Fruit fly (Drosophila melanogaster) whole organism, embryonic: Measurements from ENCODE around the gene CCDC53.

Experiments used
- Antp ChIP-seq: fragments of 200-800 bp; sonication (Bioruptor generic); optimal IDR thresholded peaks from 3 replicates; lab custom pipeline; 2016; ENCODE audit warnings: missing biosample characterization, missing genetic modification characterization
- Asciz ChIP-seq: fragments of 200-800 bp; sonication (Bioruptor generic); optimal IDR thresholded peaks from 2 replicates; lab custom pipeline; 2017; ENCODE audit warnings: missing biosample characterization, mild to moderate bottlenecking, missing genetic modification characterization, missing genetic modification reagents
- B-H2 ChIP-seq: fragments of 200-800 bp; sonication (Bioruptor generic); optimal IDR thresholded peaks from 2 replicates; lab custom pipeline; 2018; ENCODE audit warnings: missing biosample characterization, mild to moderate bottlenecking, missing genetic modification characterization
- Bteb2 ChIP-seq: fragments of 200-800 bp; sonication (Bioruptor generic); optimal IDR thresholded peaks from 2 replicates; lab custom pipeline; 2016; ENCODE audit warnings: missing biosample characterization, missing genetic modification characterization
- C15 ChIP-seq: fragments of 200-800 bp; sonication (Bioruptor generic); IDR thresholded peaks from 3 replicates; pipeline ENCODE4 v1.3.6; 2022; ENCODE audit warnings: missing biosample characterization, missing genetic modification characterization
- CG10321 ChIP-seq: fragments of 200-800 bp; sonication (Bioruptor generic); IDR thresholded peaks from 2 replicates; pipeline ENCODE4 v1.3.6; 2022; ENCODE audit warnings: missing biosample characterization, missing genetic modification characterization
- CG10543 ChIP-seq: fragments of 200-800 bp; sonication (Bioruptor generic); optimal IDR thresholded peaks from 3 replicates; lab custom pipeline; 2017; ENCODE audit warnings: missing biosample characterization, mild to moderate bottlenecking, missing genetic modification characterization, moderate library complexity
- CG13123 ChIP-seq: fragments of 200-800 bp; sonication (Bioruptor generic); optimal IDR thresholded peaks from 2 replicates; lab custom pipeline; 2016; ENCODE audit warnings: missing biosample characterization, missing genetic modification characterization
- CG13624 ChIP-seq: fragments of 200-800 bp; sonication (Bioruptor generic); optimal IDR thresholded peaks from 2 replicates; lab custom pipeline; 2016; ENCODE audit warnings: missing biosample characterization, missing genetic modification characterization
- CG13775 ChIP-seq: fragments of 200-800 bp; sonication (Bioruptor generic); optimal IDR thresholded peaks from 3 replicates; lab custom pipeline; 2017; ENCODE audit warnings: missing biosample characterization, mild to moderate bottlenecking, missing genetic modification characterization
- CG14050 ChIP-seq: fragments of 200-800 bp; sonication (Bioruptor generic); IDR thresholded peaks from 3 replicates; pipeline ENCODE4 v1.3.6; 2022; ENCODE audit warnings: missing biosample characterization, missing genetic modification characterization
- CG14710 ChIP-seq: fragments of 200-800 bp; sonication (Bioruptor generic); optimal IDR thresholded peaks from 3 replicates; lab custom pipeline; 2019; ENCODE audit warnings: missing biosample characterization, mild to moderate bottlenecking, missing genetic modification characterization, moderate library complexity
- CG15696 ChIP-seq: fragments of 200-800 bp; sonication (Bioruptor generic); optimal IDR thresholded peaks from 2 replicates; lab custom pipeline; 2019; ENCODE audit warnings: missing biosample characterization, mild to moderate bottlenecking, missing genetic modification characterization, moderate library complexity
- CG17385 ChIP-seq: fragments of 200-800 bp; sonication (Bioruptor generic); optimal IDR thresholded peaks from 3 replicates; lab custom pipeline; 2018; ENCODE audit warnings: missing biosample characterization, mild to moderate bottlenecking, missing genetic modification characterization
- CG17829 ChIP-seq: fragments of 200-800 bp; optimal IDR thresholded peaks from 2 replicates; lab custom pipeline; 2019; ENCODE audit warnings: missing biosample characterization, mild to moderate bottlenecking, missing genetic modification characterization, moderate library complexity
- CG1792 ChIP-seq: fragments of 200-800 bp; sonication (Bioruptor generic); optimal IDR thresholded peaks from 2 replicates; lab custom pipeline; 2016; ENCODE audit warnings: missing biosample characterization, missing genetic modification characterization
- CG2202 ChIP-seq: fragments of 200-800 bp; sonication (Bioruptor generic); optimal IDR thresholded peaks from 2 replicates; lab custom pipeline; 2018; ENCODE audit warnings: missing biosample characterization, mild to moderate bottlenecking, missing genetic modification characterization
- CG2712 ChIP-seq: fragments of 200-800 bp; optimal IDR thresholded peaks from 3 replicates; lab custom pipeline; 2019; ENCODE audit warnings: missing biosample characterization, mild to moderate bottlenecking, missing genetic modification characterization, moderate library complexity
- CG8281 ChIP-seq: fragments of 200-800 bp; sonication (Bioruptor generic); optimal IDR thresholded peaks from 2 replicates; lab custom pipeline; 2018; ENCODE audit warnings: missing biosample characterization, mild to moderate bottlenecking, missing genetic modification characterization, moderate library complexity
- CG9609 ChIP-seq: fragments of 200-800 bp; sonication (Bioruptor generic); optimal IDR thresholded peaks from 3 replicates; lab custom pipeline; 2016; ENCODE audit warnings: missing biosample characterization, missing genetic modification characterization
- Dip2 ChIP-seq: fragments of 200-800 bp; sonication (Bioruptor generic); IDR thresholded peaks from 2 replicates; pipeline ENCODE4 v1.3.6; 2022; ENCODE audit warnings: missing biosample characterization, missing genetic modification characterization
- Dip3 ChIP-seq: fragments of 200-800 bp; sonication (Bioruptor generic); optimal IDR thresholded peaks from 3 replicates; lab custom pipeline; 2016; ENCODE audit warnings: missing biosample characterization, missing genetic modification characterization
- Drgx ChIP-seq: fragments of 200-800 bp; sonication (Bioruptor generic); IDR thresholded peaks from 2 replicates; pipeline ENCODE4 v1.3.6; 2022; ENCODE audit warnings: missing biosample characterization, missing genetic modification characterization
- E2f1 ChIP-seq: fragments of 200-800 bp; sonication (Bioruptor generic); IDR thresholded peaks from 2 replicates; pipeline ENCODE4 v1.3.6; 2022; ENCODE audit warnings: missing biosample characterization, missing genetic modification characterization
- Ets65A ChIP-seq: fragments of 200-800 bp; sonication (Bioruptor generic); peaks from one replicate; lab custom pipeline; 2016; ENCODE audit warnings: missing biosample characterization, missing genetic modification characterization
- Fer2 ChIP-seq: fragments of 200-800 bp; sonication (Bioruptor generic); optimal IDR thresholded peaks from 2 replicates; lab custom pipeline; 2018; ENCODE audit warnings: missing biosample characterization, mild to moderate bottlenecking, missing genetic modification characterization, moderate library complexity
- MTF-1 ChIP-seq: fragments of 200-800 bp; sonication (Bioruptor generic); optimal IDR thresholded peaks from 2 replicates; lab custom pipeline; 2018; ENCODE audit warnings: missing biosample characterization, mild to moderate bottlenecking, missing genetic modification characterization, borderline replicate concordance
- Sox102F ChIP-seq: fragments of 200-800 bp; sonication (Bioruptor generic); optimal IDR thresholded peaks from 2 replicates; lab custom pipeline; 2018; ENCODE audit warnings: missing biosample characterization, mild to moderate bottlenecking, missing genetic modification characterization, moderate library complexity
- Trl ChIP-seq, 3 experiments: fragments of >200 bp in 2 of 3; fragments of 200-800 bp in 1 of 3; sonication (Bioruptor generic) in 1 of 3; optimal IDR thresholded peaks; 2 replicates in 1 of 3; 3 replicates in 2 of 3; lab custom pipeline; 2016 to 2017; ENCODE audit warnings: missing biosample characterization in 1 of 3, missing genetic modification characterization in 1 of 3
- ac ChIP-seq: fragments of 200-800 bp; sonication (Bioruptor generic); optimal IDR thresholded peaks from 3 replicates; lab custom pipeline; 2017; ENCODE audit warnings: missing biosample characterization, mild to moderate bottlenecking, missing genetic modification characterization
- amos ChIP-seq: fragments of 200-800 bp; sonication (Bioruptor generic); IDR thresholded peaks from 2 replicates; pipeline ENCODE4 v1.3.6; 2022; ENCODE audit warnings: missing biosample characterization, missing genetic modification characterization; ENCODE audit not compliant: partially characterized antibody
- ash1 ChIP-seq: fragments of 200-800 bp; sonication (Bioruptor generic); optimal IDR thresholded peaks from 2 replicates; lab custom pipeline; 2018; ENCODE audit warnings: missing biosample characterization, mild to moderate bottlenecking, missing genetic modification characterization
- bcd ChIP-seq: fragments of 200-800 bp; sonication (Bioruptor generic); optimal IDR thresholded peaks from 2 replicates; lab custom pipeline; 2017; ENCODE audit warnings: missing biosample characterization, mild to moderate bottlenecking, missing genetic modification characterization
- bowl ChIP-seq: fragments of 200-800 bp; sonication (Bioruptor generic); IDR thresholded peaks from 2 replicates; pipeline ENCODE4 v1.3.6; 2022; ENCODE audit warnings: missing biosample characterization, missing genetic modification characterization
- br ChIP-seq: fragments of >200 bp; optimal IDR thresholded peaks from 2 replicates; lab custom pipeline; 2017
- btn ChIP-seq: fragments of 200-800 bp; sonication (Bioruptor generic); optimal IDR thresholded peaks from 2 replicates; lab custom pipeline; 2016; ENCODE audit warnings: missing biosample characterization, missing genetic modification characterization
- cad ChIP-seq: fragments of >200 bp; optimal IDR thresholded peaks from 2 replicates; lab custom pipeline; 2017; ENCODE audit warnings: missing biosample characterization, missing genetic modification characterization
- crol ChIP-seq: fragments of 200-800 bp; sonication (Bioruptor generic); IDR thresholded peaks from 2 replicates; pipeline ENCODE4 v1.3.6; 2022; ENCODE audit warnings: missing biosample characterization, missing genetic modification characterization
- dan ChIP-seq: fragments of 200-800 bp; sonication (Bioruptor generic); IDR thresholded peaks from 2 replicates; pipeline ENCODE4 v1.3.6; 2022; ENCODE audit warnings: missing biosample characterization, missing genetic modification characterization
- esg ChIP-seq: fragments of 200-800 bp; sonication (Bioruptor generic); conservative IDR thresholded peaks from 2 replicates; pipeline ENCODE4 v1.3.6; 2022; ENCODE audit warnings: missing biosample characterization, missing genetic modification characterization
- eve ChIP-seq, 2 experiments: fragments of >200 bp; optimal IDR thresholded peaks; 2 replicates each; lab custom pipeline; 2017; ENCODE audit warnings: missing biosample characterization in 2 of 2, missing genetic modification characterization in 2 of 2
- gem ChIP-seq: fragments of 200-800 bp; sonication (Bioruptor generic); optimal IDR thresholded peaks from 2 replicates; lab custom pipeline; 2019; ENCODE audit warnings: missing biosample characterization, mild to moderate bottlenecking, missing genetic modification characterization, moderate library complexity
- ham ChIP-seq: fragments of 200-800 bp; sonication (Bioruptor generic); IDR thresholded peaks from 2 replicates; pipeline ENCODE4 v1.3.6; 2022; ENCODE audit warnings: missing biosample characterization, missing genetic modification characterization
- hkb ChIP-seq, 2 experiments: fragments of 200-800 bp in 1 of 2; fragments of >200 bp in 1 of 2; sonication (Bioruptor generic) in 1 of 2; IDR thresholded peaks in 1 of 2; optimal IDR thresholded peaks in 1 of 2; 2 replicates each; pipeline versions ENCODE4 v1.3.6 to Lab custom; 2017 to 2022; ENCODE audit warnings: missing biosample characterization in 1 of 2, missing genetic modification characterization in 1 of 2
- mld ChIP-seq: fragments of 200-800 bp; sonication (Bioruptor generic); IDR thresholded peaks from 3 replicates; pipeline ENCODE4 v1.3.6; 2022; ENCODE audit warnings: missing biosample characterization, missing genetic modification characterization; ENCODE audit not compliant: partially characterized antibody
- oc ChIP-seq: fragments of 200-800 bp; sonication (Bioruptor generic); optimal IDR thresholded peaks from 2 replicates; lab custom pipeline; 2018; ENCODE audit warnings: missing biosample characterization, mild to moderate bottlenecking, missing genetic modification characterization, moderate library complexity
- run ChIP-seq: fragments of 200-800 bp; sonication (Bioruptor generic); optimal IDR thresholded peaks from 3 replicates; lab custom pipeline; 2018; ENCODE audit warnings: missing biosample characterization, mild to moderate bottlenecking, missing genetic modification characterization
- seq ChIP-seq: fragments of 200-800 bp; sonication (Bioruptor generic); IDR thresholded peaks from 2 replicates; pipeline ENCODE4 v1.3.6; 2022; ENCODE audit warnings: missing biosample characterization, missing genetic modification characterization
- unc-4 ChIP-seq: fragments of 200-800 bp; sonication (Bioruptor generic); IDR thresholded peaks from 2 replicates; pipeline ENCODE4 v1.3.6; 2022; ENCODE audit warnings: missing biosample characterization, missing genetic modification characterization; ENCODE audit not compliant: partially characterized antibody
- zen ChIP-seq: fragments of 200-800 bp; sonication (Bioruptor generic); optimal IDR thresholded peaks from 3 replicates; lab custom pipeline; 2018; ENCODE audit warnings: missing biosample characterization, mild to moderate bottlenecking, missing genetic modification characterization, moderate library complexity

Gene CCDC53

dm6 chr2L:7993062-7993685, 47.7 kb upstream of the CCDC53 start (continued):
- TF ChIP-seq C15 (GFP tag; lab: Robert Waterston, UW) = no peak
- no peak for TF ChIP-seq hkb (optimal IDR thresholded peaks at IDR 0.05; lab: Kevin White, UChicago)
- no peak for TF ChIP-seq hkb (GFP tag; IDR thresholded peaks at IDR 0.05; lab: Robert Waterston, UW)
- no peak for TF ChIP-seq bcd (GFP tag; lab: Kevin White, UChicago)
- no peak for TF ChIP-seq CG13775
- no peak for TF ChIP-seq ac (GFP tag; lab: Kevin White, UChicago)
- TF ChIP-seq CG1792 = no peak
- TF ChIP-seq CG13123 = no peak
- TF ChIP-seq btn (GFP tag; lab: Kevin White, UChicago) = no peak
- TF ChIP-seq Dip3 (GFP tag; lab: Kevin White, UChicago) = no peak
- TF ChIP-seq CG17385 (GFP tag; lab: Kevin White, UChicago) = no peak
- TF ChIP-seq unc-4 (GFP tag; lab: Robert Waterston, UW) = no peak
- TF ChIP-seq ash1 (GFP tag; lab: Kevin White, UChicago) = no peak
- TF ChIP-seq mld = 0 out of 3 replicates have a peak, but pooled peaks have one; percentile 11
- no peak for TF ChIP-seq CG9609 (GFP tag; lab: Kevin White, UChicago)
- peak in 1 of 2 experiments; percentile 21 for TF ChIP-seq Trl (optimal IDR thresholded peaks at IDR 0.05; lab: Kevin White, UChicago)
- TF ChIP-seq Trl (GFP tag; optimal IDR thresholded peaks at IDR 0.05; lab: Kevin White, UChicago) = no peak
- TF ChIP-seq CG10543 (GFP tag; lab: Kevin White, UChicago) = peak; percentile 60
- TF ChIP-seq Dip2 (GFP tag; lab: Robert Waterston, UW) = no peak
- TF ChIP-seq bowl (GFP tag; lab: Robert Waterston, UW) = no peak
- peak; percentile 79 for TF ChIP-seq crol (GFP tag; lab: Robert Waterston, UW)
- TF ChIP-seq eve (GFP tag; optimal IDR thresholded peaks at IDR 0.05; lab: Kevin White, UChicago) = peak in 1 of 2 experiments; percentile 45
- no peak for TF ChIP-seq CG14710 (tag; lab: Kevin White, UChicago)
- TF ChIP-seq CG13624 (GFP tag; lab: Kevin White, UChicago) = no peak
- no peak for TF ChIP-seq br (lab: Kevin White, UChicago)
- TF ChIP-seq dan (GFP tag; lab: Robert Waterston, UW) = no peak
- no peak for TF ChIP-seq CG15696 (tag; lab: Kevin White, UChicago)
- TF ChIP-seq CG8281 = no peak
- TF ChIP-seq Asciz (GFP tag; lab: Kevin White, UChicago) = no peak
- TF ChIP-seq zen (tag; lab: Kevin White, UChicago) = no peak
- no peak for TF ChIP-seq MTF-1 (GFP tag; lab: Kevin White, UChicago)
- TF ChIP-seq CG2712 = no peak
- no peak for TF ChIP-seq oc (tag; lab: Kevin White, UChicago)
- no peak for TF ChIP-seq seq (GFP tag; lab: Robert Waterston, UW)
- TF ChIP-seq amos = no peak
- TF ChIP-seq cad = no peak
- TF ChIP-seq Bteb2 (GFP tag; lab: Kevin White, UChicago) = no peak
- no peak for TF ChIP-seq E2f1 (GFP tag; lab: Robert Waterston, UW)
- TF ChIP-seq ham (GFP tag; lab: Robert Waterston, UW) = no peak
- no peak for TF ChIP-seq CG2202 (tag; lab: Kevin White, UChicago)
- no peak for TF ChIP-seq run (tag; lab: Kevin White, UChicago)
- TF ChIP-seq CG14050 (GFP tag; lab: Robert Waterston, UW) = no peak
- TF ChIP-seq gem (tag; lab: Kevin White, UChicago) = no peak
- no peak for TF ChIP-seq CG17829 (tag; lab: Kevin White, UChicago)
- no peak for TF ChIP-seq Fer2 (tag; lab: Kevin White, UChicago)
- TF ChIP-seq esg = no peak
- no peak for TF ChIP-seq CG10321 (GFP tag; lab: Robert Waterston, UW)
- no peak for TF ChIP-seq Ets65A (GFP tag; lab: Kevin White, UChicago)
- TF ChIP-seq Antp = no peak
- TF ChIP-seq B-H2 (GFP tag; lab: Kevin White, UChicago) = no peak
- TF ChIP-seq Drgx (GFP tag; lab: Robert Waterston, UW) = peak; percentile 16; the same call in 1 of the 2 replicates
- TF ChIP-seq Sox102F (GFP tag; lab: Kevin White, UChicago) = no peak
